Worm (Caenorhabditis elegans): ENCODE measurements around the gene C16D2.3.

ce11 chrII:9130339-9130738 lies 7.6 kb upstream of the C16D2.3 start:
- TF ChIP-seq elt-1 (tag; optimal IDR thresholded peaks at IDR 0.05): no peak
- TF ChIP-seq lin-39 (tag; optimal IDR thresholded peaks at IDR 0.05): no peak
- TF ChIP-seq zag-1 (tag; optimal IDR thresholded peaks at IDR 0.05): no peak
- no peak for TF ChIP-seq elt-3 (tag; optimal IDR thresholded peaks at IDR 0.05)
- no peak for TF ChIP-seq jun-1 (tag; optimal IDR thresholded peaks at IDR 0.05)
